Worm (Caenorhabditis elegans): ENCODE results near the gene W06F12.2.

W06F12.2 gene

DNA sequence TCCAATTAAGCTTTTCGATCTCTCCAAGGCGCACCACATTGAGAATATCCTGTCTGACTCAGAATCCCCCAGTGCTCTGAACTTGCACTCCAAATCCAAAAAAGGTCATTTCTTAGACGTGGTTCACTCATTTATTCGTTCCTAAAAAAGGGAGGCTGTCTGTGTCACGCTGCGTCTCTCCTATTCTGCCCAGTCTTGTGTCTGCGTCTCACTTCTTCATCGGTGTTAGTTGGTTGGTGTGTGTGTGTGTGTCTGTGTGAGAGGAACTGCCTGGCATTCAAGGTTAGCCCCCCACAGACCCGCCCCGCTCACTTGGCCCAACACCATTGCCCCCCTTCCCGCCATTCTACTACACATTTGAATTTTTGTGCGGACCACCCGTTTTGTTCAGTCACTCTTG lies 14.0 kb downstream of the W06F12.2 start (continued):
- TF ChIP-seq C34B4.2 (tag; optimal IDR thresholded peaks at IDR 0.05) (no peak), unc-62 (GFP tag; optimal IDR thresholded peaks at IDR 0.05) (no peak), vab-15 (tag; optimal IDR thresholded peaks at IDR 0.05) (no peak), efl-1 (optimal IDR thresholded peaks at IDR 0.05) (peak; percentile 53 to 74), efl-1 (GFP tag; optimal IDR thresholded peaks at IDR 0.05 in 1 of 2) (peak; percentile 27 to 93), nhr-237 (tag; optimal IDR thresholded peaks at IDR 0.05) (no peak), tbx-2 (tag; optimal IDR thresholded peaks at IDR 0.05) (no peak), fos-1 (tag; optimal IDR thresholded peaks at IDR 0.05) (no peak), mab-9 (GFP tag; IDR thresholded peaks at IDR 0.05) (no peak), ceh-8 (GFP tag; optimal IDR thresholded peaks at IDR 0.05) (no peak), nhr-12 (tag; optimal IDR thresholded peaks at IDR 0.05) (no peak), unc-98 (GFP tag; IDR thresholded peaks at IDR 0.05) (no peak), fkh-4 (tag; optimal IDR thresholded peaks at IDR 0.05; ENCODE audit: borderline replicate concordance) (no peak), nhr-85 (tag) (no peak), sox-4 (tag; optimal IDR thresholded peaks at IDR 0.05) (no peak), aha-1 (tag; optimal IDR thresholded peaks at IDR 0.05) (no peak), hpl-2 (GFP tag; optimal IDR thresholded peaks at IDR 0.05) (no peak), skn-1 (tag; optimal IDR thresholded peaks at IDR 0.05) (peak; percentile 12), pag-3 (tag; optimal IDR thresholded peaks at IDR 0.05; ENCODE audit: borderline replicate concordance, insufficient read depth) (no peak), C16A3.4 (tag; optimal IDR thresholded peaks at IDR 0.05) (peak; percentile 17), aly-2 (tag; optimal IDR thresholded peaks at IDR 0.05) (no peak), pqm-1 (tag; optimal IDR thresholded peaks at IDR 0.05) (no peak), nhr-47 (tag; optimal IDR thresholded peaks at IDR 0.05) (peak; percentile 34), nhr-28 (tag; optimal IDR thresholded peaks at IDR 0.05) (no peak), alr-1 (tag; optimal IDR thresholded peaks at IDR 0.05; ENCODE audit: borderline replicate concordance) (no peak), nhr-77 (tag; optimal IDR thresholded peaks at IDR 0.05) (no peak), swsn-7 (tag; optimal IDR thresholded peaks at IDR 0.05) (peak; percentile 24), snu-23 (GFP tag; optimal IDR thresholded peaks at IDR 0.05) (peak; percentile 39), grh-1 (GFP tag; IDR thresholded peaks at IDR 0.05) (no peak), sptf-1 (tag; optimal IDR thresholded peaks at IDR 0.05) (no peak), ceh-82 (tag; optimal IDR thresholded peaks at IDR 0.05) (peak in 2 of 3 experiments; percentile 57 to 69), egl-13 (tag; optimal IDR thresholded peaks at IDR 0.05) (no peak), mdl-1 (tag; optimal IDR thresholded peaks at IDR 0.05) (peak in 1 of 2 experiments; percentile 32), ztf-11 (tag; optimal IDR thresholded peaks at IDR 0.05) (no peak), egl-27 (tag; optimal IDR thresholded peaks at IDR 0.05) (peak in 1 of 2 experiments; percentile 8), dpl-1 (GFP tag; optimal IDR thresholded peaks at IDR 0.05) (peak in 1 of 3 experiments; percentile 20), tlp-1 (tag; optimal IDR thresholded peaks at IDR 0.05) (no peak), nhr-20 (tag; optimal IDR thresholded peaks at IDR 0.05) (no peak), nhr-84 (tag; optimal IDR thresholded peaks at IDR 0.05) (no peak), fkh-10 (GFP tag; optimal IDR thresholded peaks at IDR 0.05) (peak; percentile 1), lin-14 (GFP tag; optimal IDR thresholded peaks at IDR 0.05) (peak; percentile 89), zip-4 (GFP tag; optimal IDR thresholded peaks at IDR 0.05) (no peak), lir-3 (tag; optimal IDR thresholded peaks at IDR 0.05; ENCODE audit: poor library complexity) (no peak), hlh-4 (tag; optimal IDR thresholded peaks at IDR 0.05) (no peak), lin-35 (GFP tag; optimal IDR thresholded peaks at IDR 0.05) (peak; percentile 51 to 57), fkh-8 (tag; optimal IDR thresholded peaks at IDR 0.05) (peak; percentile 61), nhr-11 (tag; optimal IDR thresholded peaks at IDR 0.05) (no peak), irx-1 (tag; optimal IDR thresholded peaks at IDR 0.05) (no peak)

Measured in whole organism, L1 larva.